Fruit fly (Drosophila melanogaster) whole organism, embryonic: Measurements from ENCODE around the gene Rrp1.

Experiments
- Adf1 ChIP-seq: fragments of 200-800 bp; sonication (Bioruptor generic); IDR thresholded peaks from 2 replicates; pipeline ENCODE4 v1.3.6; 2022; ENCODE audit warnings: missing biosample characterization, missing genetic modification characterization
- Aef1 ChIP-seq: fragments of 200-800 bp; sonication (Bioruptor generic); IDR thresholded peaks from 3 replicates; pipeline ENCODE4 v1.3.6; 2022; ENCODE audit warnings: missing biosample characterization, missing genetic modification characterization
- Bgb ChIP-seq: fragments of 200-800 bp; sonication (Bioruptor generic); IDR thresholded peaks from 2 replicates; pipeline ENCODE4 v1.3.6; 2022; ENCODE audit warnings: missing biosample characterization, missing genetic modification characterization; ENCODE audit not compliant: partially characterized antibody
- C15 ChIP-seq: fragments of 200-800 bp; sonication (Bioruptor generic); IDR thresholded peaks from 3 replicates; pipeline ENCODE4 v1.3.6; 2022; ENCODE audit warnings: missing biosample characterization, missing genetic modification characterization
- CG1024 ChIP-seq: fragments of 200-800 bp; sonication (Bioruptor generic); IDR thresholded peaks from 2 replicates; pipeline ENCODE4 v1.3.6; 2022; ENCODE audit warnings: missing biosample characterization, missing genetic modification characterization
- CG10321 ChIP-seq: fragments of 200-800 bp; sonication (Bioruptor generic); IDR thresholded peaks from 2 replicates; pipeline ENCODE4 v1.3.6; 2022; ENCODE audit warnings: missing biosample characterization, missing genetic modification characterization
- CG10462 ChIP-seq: fragments of 200-800 bp; sonication (Bioruptor generic); optimal IDR thresholded peaks from 2 replicates; lab custom pipeline; 2016; ENCODE audit warnings: missing biosample characterization, missing genetic modification characterization
- CG17186 ChIP-seq: fragments of 200-800 bp; sonication (Bioruptor generic); optimal IDR thresholded peaks from 3 replicates; lab custom pipeline; 2017; ENCODE audit warnings: missing biosample characterization, missing genetic modification reagents, missing genetic modification characterization
- CG17829 ChIP-seq: fragments of 200-800 bp; optimal IDR thresholded peaks from 2 replicates; lab custom pipeline; 2019; ENCODE audit warnings: missing biosample characterization, mild to moderate bottlenecking, missing genetic modification characterization, moderate library complexity
- CG4328 ChIP-seq: fragments of 200-800 bp; sonication (Bioruptor generic); optimal IDR thresholded peaks from 3 replicates; lab custom pipeline; 2017; ENCODE audit warnings: missing biosample characterization, missing genetic modification reagents, missing genetic modification characterization
- CG4730 ChIP-seq: fragments of 200-800 bp; sonication (Bioruptor generic); IDR thresholded peaks from 2 replicates; pipeline ENCODE4 v1.3.6; 2022; ENCODE audit warnings: missing biosample characterization, missing genetic modification characterization
- CG6654 ChIP-seq: fragments of 200-800 bp; sonication (Bioruptor generic); optimal IDR thresholded peaks from 2 replicates; lab custom pipeline; 2017; ENCODE audit warnings: missing biosample characterization, mild to moderate bottlenecking, missing genetic modification characterization
- CG7357 ChIP-seq: fragments of 200-800 bp; sonication (Bioruptor generic); IDR thresholded peaks from 3 replicates; pipeline ENCODE4 v1.3.6; 2022; ENCODE audit warnings: missing biosample characterization, missing genetic modification characterization
- CG7372 ChIP-seq: fragments of 200-800 bp; sonication (Bioruptor generic); IDR thresholded peaks from 2 replicates; pipeline ENCODE4 v1.3.6; 2022; ENCODE audit warnings: missing biosample characterization, missing genetic modification characterization
- CG7745 ChIP-seq: fragments of 200-800 bp; sonication (Bioruptor generic); optimal IDR thresholded peaks from 2 replicates; lab custom pipeline; 2018; ENCODE audit warnings: missing biosample characterization, mild to moderate bottlenecking, missing genetic modification characterization, moderate library complexity
- CG7928 ChIP-seq: fragments of 200-800 bp; sonication (Bioruptor generic); optimal IDR thresholded peaks from 2 replicates; lab custom pipeline; 2017; ENCODE audit warnings: missing biosample characterization, mild to moderate bottlenecking, missing genetic modification characterization
- Dref ChIP-seq: fragments of 200-800 bp; sonication (Bioruptor generic); IDR thresholded peaks from 2 replicates; pipeline ENCODE4 v1.3.6; 2022; ENCODE audit warnings: missing biosample characterization, missing genetic modification characterization
- Elba2 ChIP-seq: fragments of 200-800 bp; sonication (Bioruptor generic); optimal IDR thresholded peaks from 3 replicates; lab custom pipeline; 2016; ENCODE audit warnings: missing biosample characterization, missing genetic modification characterization
- Fer1 ChIP-seq: fragments of 200-800 bp; sonication (Bioruptor generic); optimal IDR thresholded peaks from 2 replicates; lab custom pipeline; 2017; ENCODE audit warnings: missing biosample characterization, mild to moderate bottlenecking, missing genetic modification characterization
- HHEX ChIP-seq: fragments of 200-800 bp; sonication (Bioruptor generic); optimal IDR thresholded peaks from 3 replicates; lab custom pipeline; 2017; ENCODE audit warnings: missing biosample characterization, mild to moderate bottlenecking, missing genetic modification characterization, missing genetic modification reagents
- Hey ChIP-seq: fragments of 200-800 bp; sonication (Bioruptor generic); optimal IDR thresholded peaks from 3 replicates; lab custom pipeline; 2018; ENCODE audit warnings: missing biosample characterization, mild to moderate bottlenecking, missing genetic modification characterization
- Jarid2 ChIP-seq: fragments of 200-800 bp; sonication (Bioruptor generic); optimal IDR thresholded peaks from 3 replicates; lab custom pipeline; 2017; ENCODE audit warnings: mild to moderate bottlenecking, missing biosample characterization, missing genetic modification reagents, missing genetic modification characterization
- Kr ChIP-seq: fragments of 200-800 bp; sonication (Bioruptor generic); optimal IDR thresholded peaks from 2 replicates; lab custom pipeline; 2017; ENCODE audit warnings: missing biosample characterization, mild to moderate bottlenecking, missing genetic modification characterization
- Lim3 ChIP-seq: fragments of 200-800 bp; sonication (Bioruptor generic); IDR thresholded peaks from 2 replicates; pipeline ENCODE4 v1.3.6; 2022; ENCODE audit warnings: missing biosample characterization, missing genetic modification characterization
- MBD-R2 ChIP-seq: fragments of 200-800 bp; sonication (Bioruptor generic); IDR thresholded peaks from 2 replicates; pipeline ENCODE4 v1.3.6; 2022; ENCODE audit warnings: missing biosample characterization, missing genetic modification characterization
- NC2β ChIP-seq: fragments of 200-800 bp; sonication (Bioruptor generic); optimal IDR thresholded peaks from 2 replicates; lab custom pipeline; 2016; ENCODE audit warnings: missing biosample characterization, missing genetic modification characterization
- Nf-YC ChIP-seq: fragments of 200-800 bp; optimal IDR thresholded peaks from 3 replicates; lab custom pipeline; 2019; ENCODE audit warnings: missing biosample characterization, mild to moderate bottlenecking, missing genetic modification characterization, moderate library complexity
- Ptx1 ChIP-seq: fragments of 200-800 bp; sonication (Bioruptor generic); IDR thresholded peaks from 2 replicates; pipeline ENCODE4 v1.3.6; 2022; ENCODE audit warnings: missing biosample characterization, missing genetic modification characterization
- Stat92E ChIP-seq, 3 experiments: fragments of >200 bp in 2 of 3; fragments of 200-800 bp in 1 of 3; sonication (Bioruptor generic) in 1 of 3; optimal IDR thresholded peaks; 2 replicates each; lab custom pipeline; 2017 to 2019; ENCODE audit warnings: missing biosample characterization in 3 of 3, missing genetic modification characterization in 3 of 3, mild to moderate bottlenecking in 1 of 3, moderate library complexity in 1 of 3
- Vsx1 ChIP-seq: fragments of 200-800 bp; sonication (Bioruptor generic); optimal IDR thresholded peaks from 2 replicates; lab custom pipeline; 2017; ENCODE audit warnings: missing biosample characterization, mild to moderate bottlenecking, missing genetic modification characterization, missing genetic modification reagents
- al ChIP-seq: fragments of 200-800 bp; sonication (Bioruptor generic); IDR thresholded peaks from 2 replicates; pipeline ENCODE4 v1.3.6; 2022; ENCODE audit warnings: missing biosample characterization, missing genetic modification characterization
- ash1 ChIP-seq: fragments of 200-800 bp; sonication (Bioruptor generic); optimal IDR thresholded peaks from 2 replicates; lab custom pipeline; 2018; ENCODE audit warnings: missing biosample characterization, mild to moderate bottlenecking, missing genetic modification characterization
- cato ChIP-seq: fragments of 200-800 bp; sonication (Bioruptor generic); optimal IDR thresholded peaks from 2 replicates; lab custom pipeline; 2016; ENCODE audit warnings: missing biosample characterization, missing genetic modification characterization, borderline replicate concordance
- danr ChIP-seq: fragments of 200-800 bp; sonication (Bioruptor generic); IDR thresholded peaks from 2 replicates; pipeline ENCODE4 v1.3.6; 2022; ENCODE audit warnings: missing biosample characterization, missing genetic modification characterization
- disco-r ChIP-seq: fragments of 200-800 bp; sonication (Bioruptor generic); optimal IDR thresholded peaks from 2 replicates; lab custom pipeline; 2016; ENCODE audit warnings: missing biosample characterization, missing genetic modification characterization
- fd102C ChIP-seq: fragments of 200-800 bp; sonication (Bioruptor generic); optimal IDR thresholded peaks from 2 replicates; lab custom pipeline; 2018; ENCODE audit warnings: missing biosample characterization, mild to moderate bottlenecking, missing genetic modification characterization, moderate library complexity
- gsb ChIP-seq: fragments of 200-800 bp; sonication (Bioruptor generic); IDR thresholded peaks from 2 replicates; pipeline ENCODE4 v1.3.6; 2022; ENCODE audit warnings: missing biosample characterization, missing genetic modification characterization
- hbn ChIP-seq: fragments of 200-800 bp; sonication (Bioruptor generic); IDR thresholded peaks from 2 replicates; pipeline ENCODE4 v1.3.6; 2022; ENCODE audit warnings: missing biosample characterization, missing genetic modification characterization; ENCODE audit not compliant: partially characterized antibody
- her ChIP-seq: fragments of 200-800 bp; sonication (Bioruptor generic); optimal IDR thresholded peaks from 2 replicates; lab custom pipeline; 2016; ENCODE audit warnings: missing biosample characterization, missing genetic modification characterization
- inv ChIP-seq: fragments of 200-800 bp; sonication (Bioruptor generic); IDR thresholded peaks from 2 replicates; pipeline ENCODE4 v1.3.6; 2022; ENCODE audit warnings: missing biosample characterization, missing genetic modification characterization; ENCODE audit not compliant: partially characterized antibody
- mam ChIP-seq: fragments of 200-800 bp; sonication (Bioruptor generic); optimal IDR thresholded peaks from 3 replicates; lab custom pipeline; 2016; ENCODE audit warnings: missing biosample characterization, missing genetic modification characterization
- nerfin-1 ChIP-seq: fragments of 200-800 bp; sonication (Bioruptor generic); optimal IDR thresholded peaks from 3 replicates; lab custom pipeline; 2019; ENCODE audit warnings: missing biosample characterization, mild to moderate bottlenecking, missing genetic modification characterization, moderate library complexity
- repo ChIP-seq: fragments of 200-800 bp; sonication (Bioruptor generic); optimal IDR thresholded peaks from 2 replicates; lab custom pipeline; 2016; ENCODE audit warnings: missing biosample characterization, missing genetic modification characterization
- run ChIP-seq: fragments of 200-800 bp; sonication (Bioruptor generic); optimal IDR thresholded peaks from 3 replicates; lab custom pipeline; 2018; ENCODE audit warnings: missing biosample characterization, mild to moderate bottlenecking, missing genetic modification characterization
- sim ChIP-seq: fragments of 200-800 bp; sonication (Bioruptor generic); IDR thresholded peaks from 2 replicates; pipeline ENCODE4 v1.3.6; 2022; ENCODE audit warnings: missing biosample characterization, missing genetic modification characterization
- ttk ChIP-seq: fragments of 200-800 bp; sonication (Bioruptor generic); IDR thresholded peaks from 2 replicates; pipeline ENCODE4 v2.1.2; 2022; ENCODE audit warnings: missing biosample characterization, missing genetic modification characterization
- tup ChIP-seq: fragments of 200-800 bp; sonication (Bioruptor generic); optimal IDR thresholded peaks from 2 replicates; lab custom pipeline; 2016; ENCODE audit warnings: missing biosample characterization, mild to moderate bottlenecking, missing genetic modification characterization, moderate library complexity
- tx ChIP-seq: fragments of 200-800 bp; sonication (Bioruptor generic); optimal IDR thresholded peaks from 2 replicates; lab custom pipeline; 2016; ENCODE audit warnings: missing biosample characterization, missing genetic modification characterization
- unpg ChIP-seq: fragments of 200-800 bp; sonication (Bioruptor generic); optimal IDR thresholded peaks from 3 replicates; lab custom pipeline; 2018; ENCODE audit warnings: missing biosample characterization, mild to moderate bottlenecking, missing genetic modification characterization, moderate library complexity
- wek ChIP-seq: fragments of 200-800 bp; sonication (Bioruptor generic); optimal IDR thresholded peaks from 3 replicates; lab custom pipeline; 2018; ENCODE audit warnings: missing biosample characterization, mild to moderate bottlenecking, missing genetic modification characterization, moderate library complexity
- yki ChIP-seq: fragments of >200 bp; optimal IDR thresholded peaks from 3 replicates; lab custom pipeline; 2018

The Rrp1 gene

DNA sequence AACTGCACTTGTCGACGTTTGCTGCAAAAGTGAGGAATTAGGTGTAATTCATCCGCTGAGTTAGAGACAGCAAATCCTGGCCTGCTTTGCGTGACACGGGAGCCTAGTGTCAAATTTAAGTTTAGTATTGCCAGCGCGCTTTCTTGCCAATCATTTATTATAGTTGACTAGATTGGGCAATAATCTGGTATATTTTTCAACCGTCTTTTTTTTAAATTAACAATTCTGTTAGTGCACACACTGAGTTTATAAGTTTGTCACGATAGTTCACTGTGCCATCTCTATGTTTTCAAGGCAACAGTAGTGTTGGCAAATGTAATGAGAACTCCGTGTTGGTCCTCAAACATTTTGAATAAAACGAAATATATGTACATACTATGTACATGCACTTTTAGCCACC, 4.5 kb upstream of the Rrp1 start, which contains the start of the genes CG9641 and CG3165 (continued):
- TF ChIP-seq CG1024 (GFP tag; lab: Robert Waterston, UW) (peak; percentile 21; the same call in 1 of the 2 replicates), yki (no peak), nerfin-1 (peak; percentile 83), C15 (GFP tag; lab: Robert Waterston, UW) (no peak), inv (peak; percentile 94), ash1 (GFP tag; lab: Kevin White, UChicago) (no peak), hbn (GFP tag; lab: Robert Waterston, UW) (peak; percentile 98), tx (GFP tag; lab: Kevin White, UChicago) (peak; percentile 87), CG7357 (GFP tag; lab: Robert Waterston, UW) (peak; percentile 69; the same call in 2 of the 3 replicates), repo (GFP tag; lab: Kevin White, UChicago) (peak; percentile 72), Vsx1 (GFP tag; lab: Kevin White, UChicago) (no peak), Jarid2 (GFP tag; lab: Kevin White, UChicago) (no peak), Elba2 (GFP tag; lab: Kevin White, UChicago) (peak; percentile 55), Dref (0 out of 2 replicates have a peak, but pooled peaks have one; percentile 30), MBD-R2 (GFP tag; lab: Robert Waterston, UW) (peak; percentile 89), Bgb (peak; percentile 91), Adf1 (GFP tag; lab: Robert Waterston, UW) (peak; percentile 61), Fer1 (GFP tag; lab: Kevin White, UChicago) (peak; percentile 82), CG4730 (GFP tag; lab: Robert Waterston, UW) (peak; percentile 69), sim (GFP tag; lab: Robert Waterston, UW) (peak; percentile 21; the same call in 1 of the 2 replicates), fd102C (GFP tag; lab: Kevin White, UChicago) (no peak), Nf-YC (peak; percentile 80), Hey (tag; lab: Kevin White, UChicago) (no peak), gsb (GFP tag; lab: Robert Waterston, UW) (peak; percentile 66; the same call in 1 of the 2 replicates), danr (peak; percentile 67; the same call in 1 of the 2 replicates), ttk (GFP tag; lab: Robert Waterston, UW) (peak; percentile 73), NC2β (GFP tag; lab: Kevin White, UChicago) (peak; percentile 81), CG10321 (GFP tag; lab: Robert Waterston, UW) (peak; percentile 41; the same call in 1 of the 2 replicates), wek (peak; percentile 9), CG6654 (GFP tag; lab: Kevin White, UChicago) (no peak), CG17829 (tag; lab: Kevin White, UChicago) (peak; percentile 90), Aef1 (GFP tag; lab: Robert Waterston, UW) (peak; percentile 71), CG4328 (GFP tag; lab: Kevin White, UChicago) (peak; percentile 60), her (GFP tag; lab: Kevin White, UChicago) (peak; percentile 80), mam (GFP tag; lab: Kevin White, UChicago) (peak; percentile 94), CG7372 (peak; percentile 67), al (GFP tag; lab: Robert Waterston, UW) (peak; percentile 74), CG10462 (GFP tag; lab: Kevin White, UChicago) (peak; percentile 70), Lim3 (GFP tag; lab: Robert Waterston, UW) (peak; percentile 39; the same call in 1 of the 2 replicates), Kr (GFP tag; lab: Kevin White, UChicago) (no peak), Ptx1 (GFP tag; lab: Robert Waterston, UW) (peak; percentile 87), run (peak; percentile 20), Stat92E (GFP tag; optimal IDR thresholded peaks at IDR 0.05; lab: Kevin White, UChicago) (peak in 1 of 3 experiments; percentile 74), cato (GFP tag; lab: Kevin White, UChicago) (peak; percentile 81), tup (peak; percentile 78), CG17186 (peak; percentile 75), CG7745 (no peak), disco-r (peak; percentile 74), CG7928 (GFP tag; lab: Kevin White, UChicago) (peak; percentile 39), HHEX (GFP tag; lab: Kevin White, UChicago) (no peak), unpg (GFP tag; lab: Kevin White, UChicago) (peak; percentile 79)
